Fruit fly (Drosophila melanogaster) whole organism, wandering third instar larva: Measurements from ENCODE around the gene Tep2.

ENCODE experiments used
- CG9705 ChIP-seq: fragments of 200-800 bp; sonication (Bioruptor generic); optimal IDR thresholded peaks from 2 replicates; lab custom pipeline; 2018; ENCODE audit warnings: missing biosample characterization, mild to moderate bottlenecking, missing genetic modification characterization
- Dfd ChIP-seq: fragments of >200 bp; optimal IDR thresholded peaks from 2 replicates; lab custom pipeline; 2017; ENCODE audit warnings: missing biosample characterization, missing genetic modification characterization
- Hnf4 ChIP-seq: fragments of 200-800 bp; sonication (Bioruptor generic); optimal IDR thresholded peaks from 2 replicates; lab custom pipeline; 2016; ENCODE audit warnings: missing biosample characterization, mild to moderate bottlenecking, missing genetic modification characterization
- Hr83 ChIP-seq: fragments of 200-300 bp; sonication (Bioruptor generic); optimal IDR thresholded peaks from 2 replicates; lab custom pipeline; 2016; ENCODE audit warnings: missing biosample characterization, mild to moderate bottlenecking, missing genetic modification characterization, moderate library complexity; ENCODE audit not compliant: poor library complexity, severe bottlenecking
- Mio ChIP-seq: sonication (Bioruptor generic); optimal IDR thresholded peaks from 2 replicates; lab custom pipeline; 2016; ENCODE audit warnings: missing biosample characterization, missing genetic modification characterization
- OdsH ChIP-seq: fragments of 200-800 bp; sonication (Bioruptor generic); optimal IDR thresholded peaks from 2 replicates; lab custom pipeline; 2016; ENCODE audit warnings: missing biosample characterization, mild to moderate bottlenecking, missing genetic modification characterization
- Rel ChIP-seq, 2 experiments: fragments of 200-800 bp; sonication (Bioruptor generic) in 1 of 2; optimal IDR thresholded peaks; 2 replicates in 1 of 2; 3 replicates in 1 of 2; lab custom pipeline; 2016 to 2019; ENCODE audit warnings: mild to moderate bottlenecking in 2 of 2, missing biosample characterization in 2 of 2, missing genetic modification characterization in 2 of 2, moderate library complexity in 1 of 2
- dmrt93B ChIP-seq: fragments of 200-800 bp; sonication (Bioruptor generic); optimal IDR thresholded peaks from 2 replicates; lab custom pipeline; 2018; ENCODE audit warnings: missing biosample characterization, mild to moderate bottlenecking, missing genetic modification characterization
- fru ChIP-seq: fragments of 200-800 bp; sonication (Bioruptor generic); optimal IDR thresholded peaks from 3 replicates; lab custom pipeline; 2016; ENCODE audit warnings: missing biosample characterization, mild to moderate bottlenecking, missing genetic modification characterization
- h ChIP-seq: fragments of 200-800 bp; sonication (Bioruptor generic); optimal IDR thresholded peaks from 3 replicates; lab custom pipeline; 2016; ENCODE audit warnings: missing biosample characterization, mild to moderate bottlenecking, missing genetic modification characterization
- lola ChIP-seq: fragments of >200 bp; optimal IDR thresholded peaks from 2 replicates; lab custom pipeline; 2017; ENCODE audit warnings: missing biosample characterization, missing genetic modification characterization
- psq ChIP-seq: fragments of 200-800 bp; sonication (Bioruptor generic); optimal IDR thresholded peaks from 3 replicates; lab custom pipeline; 2017; ENCODE audit warnings: missing biosample characterization, mild to moderate bottlenecking, missing genetic modification characterization, moderate library complexity
- usp ChIP-seq: fragments of >200 bp; optimal IDR thresholded peaks from 2 replicates; lab custom pipeline; 2017; ENCODE audit warnings: missing biosample characterization, missing genetic modification characterization

DNA sequence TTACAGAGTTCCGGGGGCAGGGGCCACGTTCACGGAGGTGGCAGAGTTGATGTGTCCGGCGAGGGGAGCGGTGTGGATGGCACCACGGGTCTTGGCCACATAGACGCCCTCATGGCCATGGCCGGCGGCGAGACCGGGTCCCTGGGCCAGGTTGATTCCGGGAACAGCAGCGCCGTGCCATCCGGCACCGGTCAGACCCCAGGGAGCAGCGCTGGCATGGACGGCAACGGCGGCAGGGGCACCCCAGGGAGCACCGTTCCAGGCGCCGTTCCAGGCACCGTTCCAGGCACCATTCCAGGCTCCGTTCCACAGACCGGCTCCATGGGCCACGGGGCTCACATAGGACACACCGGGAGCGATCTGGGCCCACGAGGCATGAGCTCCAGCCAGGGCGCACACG, 42.8 kb upstream of the Tep2 start:
- no peak for TF ChIP-seq Rel (GFP tag; optimal IDR thresholded peaks at IDR 0.05; lab: Kevin White, UChicago)
- TF ChIP-seq Rel (tag; optimal IDR thresholded peaks at IDR 0.05; lab: Kevin White, UChicago), result no peak
- no peak for TF ChIP-seq fru (GFP tag; lab: Kevin White, UChicago)
- TF ChIP-seq Hnf4 (GFP tag; lab: Kevin White, UChicago), result no peak
- no peak for TF ChIP-seq lola
- no peak for TF ChIP-seq OdsH
- no peak for TF ChIP-seq dmrt93B
- no peak for TF ChIP-seq Mio (GFP tag; lab: Kevin White, UChicago)
- no peak for TF ChIP-seq CG9705
- TF ChIP-seq h (GFP tag; lab: Kevin White, UChicago), result no peak
- TF ChIP-seq usp (GFP tag; lab: Kevin White, UChicago), result no peak
- TF ChIP-seq Dfd (GFP tag; lab: Kevin White, UChicago), result no peak
- no peak for TF ChIP-seq Hr83 (GFP tag; lab: Kevin White, UChicago)
- no peak for TF ChIP-seq psq (GFP tag; lab: Kevin White, UChicago)
